Worm (Caenorhabditis elegans) whole organism, early embryonic: ENCODE measurements around the gene F39G3.5.

Experiments
- B0310.2 ChIP-seq: sonication (generic microtip); optimal IDR thresholded peaks from 2 replicates; lab custom pipeline; 2016; ENCODE audit warnings: mild to moderate bottlenecking, missing genetic modification characterization, missing compliant biosample characterization
- F13C5.2 ChIP-seq: sonication (generic microtip); optimal IDR thresholded peaks from 2 replicates; lab custom pipeline; 2017; ENCODE audit warnings: mild to moderate bottlenecking, missing genetic modification characterization, inconsistent platforms, missing compliant biosample characterization
- aly-1 ChIP-seq: sonication (generic microtip); optimal IDR thresholded peaks from 2 replicates; lab custom pipeline; 2016; ENCODE audit warnings: missing genetic modification characterization, missing compliant biosample characterization
- ama-1 ChIP-seq: fragments of 150-350 bp; optimal IDR thresholded peaks from 2 replicates; lab custom pipeline; 2014
- ceh-13 ChIP-seq: fragments of 200-800 bp; sonication (Bioruptor generic); optimal IDR thresholded peaks from 2 replicates; lab custom pipeline; 2018; ENCODE audit warnings: mild to moderate bottlenecking, missing genetic modification characterization, missing compliant biosample characterization
- ceh-36 ChIP-seq: sonication (generic microtip); optimal IDR thresholded peaks from 2 replicates; lab custom pipeline; 2016; ENCODE audit warnings: missing genetic modification characterization, inconsistent platforms, missing compliant biosample characterization
- ets-7 ChIP-seq: sonication (generic microtip); optimal IDR thresholded peaks from 2 replicates; lab custom pipeline; 2016; ENCODE audit warnings: missing genotype, missing genetic modification characterization, missing compliant biosample characterization
- flt-1 ChIP-seq: fragments of 200-800 bp; sonication (Bioruptor generic); IDR thresholded peaks from 2 replicates; pipeline ENCODE4 v1.3.6; 2022; ENCODE audit warnings: missing genetic modification characterization, missing compliant biosample characterization
- hmbx-1 ChIP-seq: sonication (generic microtip); optimal IDR thresholded peaks from 2 replicates; lab custom pipeline; 2016; ENCODE audit warnings: mild to moderate bottlenecking, missing genetic modification characterization, missing compliant biosample characterization
- hmg-4 ChIP-seq: fragments of 200-800 bp; sonication (Bioruptor generic); optimal IDR thresholded peaks from 2 replicates; lab custom pipeline; 2018; ENCODE audit warnings: mild to moderate bottlenecking, missing genetic modification characterization, missing compliant biosample characterization
- hnd-1 ChIP-seq: sonication (generic microtip); optimal IDR thresholded peaks from 2 replicates; lab custom pipeline; 2016; ENCODE audit warnings: missing genetic modification characterization, missing compliant biosample characterization
- pes-1 ChIP-seq: fragments of 200-800 bp; sonication (Bioruptor generic); IDR thresholded peaks from 2 replicates; pipeline ENCODE4 v1.3.6; 2022; ENCODE audit warnings: missing genetic modification reagents, missing genetic modification characterization, missing compliant biosample characterization
- scrt-1 ChIP-seq: fragments of 200-800 bp; sonication (Bioruptor generic); IDR thresholded peaks from 2 replicates; pipeline ENCODE4 v1.3.6; 2022; ENCODE audit warnings: missing genetic modification characterization, missing compliant biosample characterization
- sea-1 ChIP-seq: fragments of 200-800 bp; sonication (Bioruptor generic); conservative IDR thresholded peaks from 2 replicates; pipeline ENCODE4 v1.3.6; 2022; ENCODE audit warnings: missing genetic modification characterization, missing compliant biosample characterization
- tbx-11 ChIP-seq: fragments of 200-800 bp; sonication (Bioruptor generic); IDR thresholded peaks from 2 replicates; pipeline ENCODE4 v1.3.6; 2022; ENCODE audit warnings: missing genetic modification characterization, missing compliant biosample characterization
- tbx-37 ChIP-seq: fragments of 200-800 bp; sonication (Bioruptor generic); conservative IDR thresholded peaks from 2 replicates; pipeline ENCODE4 v1.3.6; 2022; ENCODE audit warnings: missing genetic modification reagents, missing genetic modification characterization, missing compliant biosample characterization
- tra-4 ChIP-seq: sonication (generic microtip); optimal IDR thresholded peaks from 2 replicates; lab custom pipeline; 2017; ENCODE audit warnings: missing genetic modification characterization, missing compliant biosample characterization

F39G3.5 gene

ce11 chrV:4687944-4688505 is 34.4 kb upstream of the F39G3.5 start, which contains the start of gene K03B4.2:
K03B4.2 (plus strand) TSS chrV:4687994.
- no peak for TF ChIP-seq aly-1
- TF ChIP-seq ceh-13 = no peak
- no peak for TF ChIP-seq hmbx-1 (tag; lab: Kevin White, UChicago)
- TF ChIP-seq scrt-1 = no peak
- TF ChIP-seq tra-4 (tag; lab: Kevin White, UChicago) = no peak
- no peak for TF ChIP-seq hnd-1 (tag; lab: Kevin White, UChicago)
- no peak for TF ChIP-seq ama-1 (lab: Kevin White, UChicago)
- TF ChIP-seq tbx-37 (GFP tag; lab: Robert Waterston, UW) = no peak
- no peak for TF ChIP-seq hmg-4 (GFP tag; lab: Kevin White, UChicago)
- TF ChIP-seq tbx-11 = no peak
- no peak for TF ChIP-seq sea-1
- TF ChIP-seq ceh-36 (tag; lab: Kevin White, UChicago) = no peak
- no peak for TF ChIP-seq B0310.2 (tag; lab: Kevin White, UChicago)
- TF ChIP-seq pes-1 (GFP tag; lab: Robert Waterston, UW) = no peak
- TF ChIP-seq F13C5.2 (tag; lab: Kevin White, UChicago) = no peak
- no peak for TF ChIP-seq flt-1 (GFP tag; lab: Robert Waterston, UW)
- no peak for TF ChIP-seq ets-7 (tag; lab: Kevin White, UChicago)

ce11 chrV:4689234-4689633 is 33.2 kb upstream of the F39G3.5 start, which contains the start of gene K03B4.1:
K03B4.1 (plus strand) TSS chrV:4689330.
- no peak for TF ChIP-seq tbx-37 (GFP tag; lab: Robert Waterston, UW)
- TF ChIP-seq sea-1 = no peak
- no peak for TF ChIP-seq ceh-36 (tag; lab: Kevin White, UChicago)
- no peak for TF ChIP-seq ceh-13
- TF ChIP-seq tra-4 (tag; lab: Kevin White, UChicago) = no peak
- TF ChIP-seq scrt-1 = no peak
- no peak for TF ChIP-seq flt-1 (GFP tag; lab: Robert Waterston, UW)
- TF ChIP-seq F13C5.2 (tag; lab: Kevin White, UChicago) = no peak
- no peak for TF ChIP-seq B0310.2 (tag; lab: Kevin White, UChicago)
- TF ChIP-seq ets-7 (tag; lab: Kevin White, UChicago) = no peak
- no peak for TF ChIP-seq aly-1
- no peak for TF ChIP-seq ama-1 (lab: Kevin White, UChicago)
- no peak for TF ChIP-seq hmg-4 (GFP tag; lab: Kevin White, UChicago)
- TF ChIP-seq hmbx-1 (tag; lab: Kevin White, UChicago) = no peak
- TF ChIP-seq tbx-11 = no peak
- no peak for TF ChIP-seq hnd-1 (tag; lab: Kevin White, UChicago)
- TF ChIP-seq pes-1 (GFP tag; lab: Robert Waterston, UW) = no peak

ce11 chrV:4691657-4692056 is 30.8 kb upstream of the F39G3.5 start:
- no peak for TF ChIP-seq ama-1 (lab: Kevin White, UChicago)
- TF ChIP-seq F13C5.2 (tag; lab: Kevin White, UChicago) = no peak

ce11 chrV:4692382-4693281 is 29.8 kb upstream of the F39G3.5 start, which contains the start of gene cpg-8:
cpg-8 (minus strand) TSS chrV:4692432.
- TF ChIP-seq tra-4 (tag; lab: Kevin White, UChicago) = no peak
- no peak for TF ChIP-seq sea-1
- no peak for TF ChIP-seq flt-1 (GFP tag; lab: Robert Waterston, UW)
- no peak for TF ChIP-seq aly-1
- no peak for TF ChIP-seq B0310.2 (tag; lab: Kevin White, UChicago)
- TF ChIP-seq hnd-1 (tag; lab: Kevin White, UChicago) = no peak
- no peak for TF ChIP-seq pes-1 (GFP tag; lab: Robert Waterston, UW)
- no peak for TF ChIP-seq scrt-1
- no peak for TF ChIP-seq hmg-4 (GFP tag; lab: Kevin White, UChicago)
- no peak for TF ChIP-seq tbx-37 (GFP tag; lab: Robert Waterston, UW)

ce11 chrV:4693282-4693588 is 29.2 kb upstream of the F39G3.5 start:
- TF ChIP-seq hnd-1 (tag; lab: Kevin White, UChicago) (no peak), tbx-11 (no peak), ceh-13 (no peak), ets-7 (tag; lab: Kevin White, UChicago) (no peak), sea-1 (no peak), ama-1 (lab: Kevin White, UChicago) (no peak), ceh-36 (tag; lab: Kevin White, UChicago) (no peak), hmbx-1 (tag; lab: Kevin White, UChicago) (no peak), aly-1 (no peak), flt-1 (GFP tag; lab: Robert Waterston, UW) (no peak), F13C5.2 (tag; lab: Kevin White, UChicago) (no peak)

- TF ChIP-seq ama-1 (lab: Kevin White, UChicago) (no peak), hmbx-1 (tag; lab: Kevin White, UChicago) (no peak), tbx-11 (no peak), sea-1 (no peak), scrt-1 (no peak), aly-1 (no peak), pes-1 (GFP tag; lab: Robert Waterston, UW) (no peak), tra-4 (tag; lab: Kevin White, UChicago) (no peak), ceh-36 (tag; lab: Kevin White, UChicago) (no peak), F13C5.2 (tag; lab: Kevin White, UChicago) (no peak), hmg-4 (GFP tag; lab: Kevin White, UChicago) (no peak), flt-1 (GFP tag; lab: Robert Waterston, UW) (no peak), tbx-37 (GFP tag; lab: Robert Waterston, UW) (no peak), hnd-1 (tag; lab: Kevin White, UChicago) (no peak)
Measured at ce11 chrV:4694466-4695092, 27.8 kb upstream of the F39G3.5 start.
